Worm (Caenorhabditis elegans): ENCODE results near the gene cut-3.

Gene cut-3

ce11 chrII:8407491-8407890 is 39.1 kb downstream of the cut-3 start, which contains the start of gene sra-13:
Gene sra-13, plus strand, starts transcription at chrII:8407685.
- TF ChIP-seq nhr-28 (tag; optimal IDR thresholded peaks at IDR 0.05) (no peak), unc-39 (tag; optimal IDR thresholded peaks at IDR 0.05) (no peak), pha-4 (tag; optimal IDR thresholded peaks at IDR 0.05) (no peak), cnd-1 (tag; optimal IDR thresholded peaks at IDR 0.05) (no peak), ceh-43 (GFP tag; optimal IDR thresholded peaks at IDR 0.05) (no peak), lsy-2 (tag; optimal IDR thresholded peaks at IDR 0.05) (no peak), drap-1 (GFP tag; optimal IDR thresholded peaks at IDR 0.05) (no peak), tbx-8 (GFP tag; optimal IDR thresholded peaks at IDR 0.05) (no peak), sptf-1 (tag; optimal IDR thresholded peaks at IDR 0.05) (no peak), hlh-1 (tag; optimal IDR thresholded peaks at IDR 0.05) (no peak), zip-8 (tag; optimal IDR thresholded peaks at IDR 0.05) (no peak), ztf-11 (tag; optimal IDR thresholded peaks at IDR 0.05) (no peak), lin-13 (tag; optimal IDR thresholded peaks at IDR 0.05) (no peak), nhr-237 (tag; optimal IDR thresholded peaks at IDR 0.05) (no peak), ceh-39 (tag; optimal IDR thresholded peaks at IDR 0.05) (no peak), elt-1 (tag; optimal IDR thresholded peaks at IDR 0.05; ENCODE audit: borderline replicate concordance, insufficient read depth) (no peak)

- TF ChIP-seq tbx-8 (GFP tag; optimal IDR thresholded peaks at IDR 0.05): no peak
- no peak for TF ChIP-seq mep-1 (tag; optimal IDR thresholded peaks at IDR 0.05)
- no peak for TF ChIP-seq elt-1 (tag; optimal IDR thresholded peaks at IDR 0.05; ENCODE audit: borderline replicate concordance, insufficient read depth)
- no peak for TF ChIP-seq ces-1 (GFP tag; optimal IDR thresholded peaks at IDR 0.05)
- no peak for TF ChIP-seq nhr-76 (tag; optimal IDR thresholded peaks at IDR 0.05)
- TF ChIP-seq lin-13 (tag; optimal IDR thresholded peaks at IDR 0.05): no peak
- TF ChIP-seq sptf-1 (tag; optimal IDR thresholded peaks at IDR 0.05): no peak
- TF ChIP-seq ceh-83 (GFP tag; optimal IDR thresholded peaks at IDR 0.05): no peak
- no peak for TF ChIP-seq flh-1 (GFP tag; optimal IDR thresholded peaks at IDR 0.05)
- no peak for TF ChIP-seq elt-3 (tag; optimal IDR thresholded peaks at IDR 0.05)
- no peak for TF ChIP-seq mab-5 (tag; optimal IDR thresholded peaks at IDR 0.05)
- TF ChIP-seq sem-2 (GFP tag; optimal IDR thresholded peaks at IDR 0.05): no peak
- TF ChIP-seq lin-32 (GFP tag; optimal IDR thresholded peaks at IDR 0.05): no peak
- TF ChIP-seq nhr-28 (tag; optimal IDR thresholded peaks at IDR 0.05): no peak
- no peak for TF ChIP-seq drap-1 (GFP tag; optimal IDR thresholded peaks at IDR 0.05)
- no peak for TF ChIP-seq blmp-1 (tag; optimal IDR thresholded peaks at IDR 0.05)
- TF ChIP-seq unc-120 (tag; optimal IDR thresholded peaks at IDR 0.05; ENCODE audit: poor library complexity, severe bottlenecking): no peak
- TF ChIP-seq bed-3 (GFP tag; optimal IDR thresholded peaks at IDR 0.05): no peak
These were observed 41.3 kb downstream of the cut-3 start, which contains the start of gene ubc-24 for ce11 chrII:8405303-8405702. Gene ubc-24, plus strand, starts transcription at chrII:8405603.

- TF ChIP-seq ceh-39 (tag; optimal IDR thresholded peaks at IDR 0.05) (no peak), flh-1 (GFP tag; optimal IDR thresholded peaks at IDR 0.05) (no peak), nhr-76 (tag; optimal IDR thresholded peaks at IDR 0.05) (no peak), mep-1 (tag; optimal IDR thresholded peaks at IDR 0.05) (no peak), ceh-83 (GFP tag; optimal IDR thresholded peaks at IDR 0.05) (no peak), ces-1 (GFP tag; optimal IDR thresholded peaks at IDR 0.05) (no peak), nhr-12 (tag; optimal IDR thresholded peaks at IDR 0.05) (no peak), drap-1 (GFP tag; optimal IDR thresholded peaks at IDR 0.05) (no peak), unc-39 (tag; optimal IDR thresholded peaks at IDR 0.05) (no peak), unc-120 (tag; optimal IDR thresholded peaks at IDR 0.05; ENCODE audit: poor library complexity, severe bottlenecking) (no peak), M03D4.4 (tag; optimal IDR thresholded peaks at IDR 0.05) (no peak)
These were observed 41.9 kb downstream of the cut-3 start, which contains the start of gene skpo-1 for ce11 chrII:8404748-8405147. Gene skpo-1, minus strand, starts transcription at chrII:8404848.

- TF ChIP-seq M03D4.4 (tag; optimal IDR thresholded peaks at IDR 0.05) (no peak), zip-8 (tag; optimal IDR thresholded peaks at IDR 0.05) (peak; percentile 70), cnd-1 (tag; optimal IDR thresholded peaks at IDR 0.05) (no peak), unc-62 (GFP tag; optimal IDR thresholded peaks at IDR 0.05) (peak; percentile 40), nhr-237 (tag; optimal IDR thresholded peaks at IDR 0.05) (no peak), unc-120 (tag; optimal IDR thresholded peaks at IDR 0.05; ENCODE audit: poor library complexity, severe bottlenecking) (no peak)
These were observed 46.6 kb downstream of the cut-3 start for ce11 chrII:8399997-8400396.

ce11 chrII:8399064-8399463 is 47.6 kb downstream of the cut-3 start, which contains the start of gene dod-23:
Gene dod-23, minus strand, starts transcription at chrII:8399164.
- no peak for TF ChIP-seq ham-2 (GFP tag; optimal IDR thresholded peaks at IDR 0.05)
- no peak for TF ChIP-seq mab-5 (tag; optimal IDR thresholded peaks at IDR 0.05)
- TF ChIP-seq ces-1 (GFP tag; optimal IDR thresholded peaks at IDR 0.05): no peak
- TF ChIP-seq sem-2 (GFP tag; optimal IDR thresholded peaks at IDR 0.05): no peak
- no peak for TF ChIP-seq elt-3 (tag; optimal IDR thresholded peaks at IDR 0.05)
- no peak for TF ChIP-seq bed-3 (GFP tag; optimal IDR thresholded peaks at IDR 0.05)
- no peak for TF ChIP-seq nhr-2 (tag; optimal IDR thresholded peaks at IDR 0.05)
- no peak for TF ChIP-seq pha-4 (tag; optimal IDR thresholded peaks at IDR 0.05)
- TF ChIP-seq unc-62 (GFP tag; optimal IDR thresholded peaks at IDR 0.05): no peak
- TF ChIP-seq nhr-237 (tag; optimal IDR thresholded peaks at IDR 0.05): no peak
- TF ChIP-seq ztf-11 (tag; optimal IDR thresholded peaks at IDR 0.05): no peak

All from whole organism, mixed stage, embryonic.